Fruit fly (Drosophila melanogaster): ENCODE measurements around the gene CG17105.

The CG17105 gene

dm6 chr2L:10665603-10666002 lies 15.2 kb upstream of the CG17105 start:
- TF ChIP-seq psq (optimal IDR thresholded peaks at IDR 0.05) (no peak), usp (GFP tag; optimal IDR thresholded peaks at IDR 0.05) (no peak), CG8478 (optimal IDR thresholded peaks at IDR 0.05) (no peak), Dll (optimal IDR thresholded peaks at IDR 0.05) (no peak), EcR (GFP tag; optimal IDR thresholded peaks at IDR 0.05) (no peak), pan (optimal IDR thresholded peaks at IDR 0.05) (no peak)

- TF ChIP-seq CG8478 (optimal IDR thresholded peaks at IDR 0.05) (no peak), EcR (GFP tag; optimal IDR thresholded peaks at IDR 0.05) (no peak), Dll (optimal IDR thresholded peaks at IDR 0.05) (no peak), psq (optimal IDR thresholded peaks at IDR 0.05) (no peak), pan (optimal IDR thresholded peaks at IDR 0.05) (no peak), usp (GFP tag; optimal IDR thresholded peaks at IDR 0.05) (no peak)
Observed at dm6 chr2L:10671530-10671929, 9.3 kb upstream of the CG17105 start.

dm6 chr2L:10672989-10673388 lies 7.8 kb upstream of the CG17105 start:
- no peak for TF ChIP-seq psq (optimal IDR thresholded peaks at IDR 0.05)

- no peak for TF ChIP-seq pan (optimal IDR thresholded peaks at IDR 0.05)
- TF ChIP-seq psq (optimal IDR thresholded peaks at IDR 0.05), result no peak
- no peak for TF ChIP-seq usp (GFP tag; optimal IDR thresholded peaks at IDR 0.05)
- TF ChIP-seq EcR (GFP tag; optimal IDR thresholded peaks at IDR 0.05), result no peak
Observed at dm6 chr2L:10676933-10677714, 3.7 kb upstream of the CG17105 start, which contains the start of gene CG17104. TSS of gene CG17104 (plus strand) at chr2L:10677198.

dm6 chr2L:10677715-10678088 lies 3.1 kb upstream of the CG17105 start:
- TF ChIP-seq pan (optimal IDR thresholded peaks at IDR 0.05) (no peak), Dll (optimal IDR thresholded peaks at IDR 0.05) (no peak), usp (GFP tag; optimal IDR thresholded peaks at IDR 0.05) (no peak), EcR (GFP tag; optimal IDR thresholded peaks at IDR 0.05) (no peak), psq (optimal IDR thresholded peaks at IDR 0.05) (no peak), CG8478 (optimal IDR thresholded peaks at IDR 0.05) (no peak)

- TF ChIP-seq pan (optimal IDR thresholded peaks at IDR 0.05) (no peak), usp (GFP tag; optimal IDR thresholded peaks at IDR 0.05) (no peak), psq (optimal IDR thresholded peaks at IDR 0.05) (no peak), CG8478 (optimal IDR thresholded peaks at IDR 0.05) (no peak), EcR (GFP tag; optimal IDR thresholded peaks at IDR 0.05) (no peak), Dll (optimal IDR thresholded peaks at IDR 0.05) (no peak)
Observed at dm6 chr2L:10679568-10679967, 1.3 kb upstream of the CG17105 start.

dm6 chr2L:10681602-10682001 lies 772 bp downstream of the CG17105 start, which contains the start of gene CG17107:
TSS of gene CG17107 (plus strand) at chr2L:10681902.
- TF ChIP-seq psq (optimal IDR thresholded peaks at IDR 0.05) (no peak), Dll (optimal IDR thresholded peaks at IDR 0.05) (no peak), pan (optimal IDR thresholded peaks at IDR 0.05) (no peak), usp (GFP tag; optimal IDR thresholded peaks at IDR 0.05) (no peak), EcR (GFP tag; optimal IDR thresholded peaks at IDR 0.05) (no peak), CG8478 (optimal IDR thresholded peaks at IDR 0.05) (no peak)

dm6 chr2L:10682197-10682596 lies 1.4 kb downstream of the CG17105 start:
- no peak for TF ChIP-seq psq (optimal IDR thresholded peaks at IDR 0.05)
- TF ChIP-seq pan (optimal IDR thresholded peaks at IDR 0.05), result no peak
- no peak for TF ChIP-seq EcR (GFP tag; optimal IDR thresholded peaks at IDR 0.05)
- no peak for TF ChIP-seq CG8478 (optimal IDR thresholded peaks at IDR 0.05)
- no peak for TF ChIP-seq Dll (optimal IDR thresholded peaks at IDR 0.05)
- TF ChIP-seq usp (GFP tag; optimal IDR thresholded peaks at IDR 0.05), result no peak

dm6 chr2L:10682912-10683311 lies 2.1 kb downstream of the CG17105 start:
- no peak for TF ChIP-seq psq (optimal IDR thresholded peaks at IDR 0.05)
- TF ChIP-seq CG8478 (optimal IDR thresholded peaks at IDR 0.05), result no peak
- no peak for TF ChIP-seq usp (GFP tag; optimal IDR thresholded peaks at IDR 0.05)
- no peak for TF ChIP-seq Dll (optimal IDR thresholded peaks at IDR 0.05)
- no peak for TF ChIP-seq EcR (GFP tag; optimal IDR thresholded peaks at IDR 0.05)

dm6 chr2L:10684309-10684708 lies 3.5 kb downstream of the CG17105 start, which contains the start of gene CG7299:
TSS of gene CG7299 (minus strand) at chr2L:10684409.
- TF ChIP-seq usp (GFP tag; optimal IDR thresholded peaks at IDR 0.05) (no peak), pan (optimal IDR thresholded peaks at IDR 0.05) (no peak), CG8478 (optimal IDR thresholded peaks at IDR 0.05) (no peak), psq (optimal IDR thresholded peaks at IDR 0.05) (no peak), EcR (GFP tag; optimal IDR thresholded peaks at IDR 0.05) (no peak), Dll (optimal IDR thresholded peaks at IDR 0.05) (no peak)

- TF ChIP-seq EcR (GFP tag; optimal IDR thresholded peaks at IDR 0.05) (no peak), pan (optimal IDR thresholded peaks at IDR 0.05) (no peak), psq (optimal IDR thresholded peaks at IDR 0.05) (no peak), usp (GFP tag; optimal IDR thresholded peaks at IDR 0.05) (no peak), CG8478 (optimal IDR thresholded peaks at IDR 0.05) (no peak), Dll (optimal IDR thresholded peaks at IDR 0.05) (no peak)
Observed at dm6 chr2L:10685666-10686065, 4.8 kb downstream of the CG17105 start.

dm6 chr2L:10687009-10687793 lies 6.4 kb downstream of the CG17105 start, which contains the start of gene CG7296:
TSS of gene CG7296 (minus strand) at chr2L:10687066.
- no peak for TF ChIP-seq EcR (GFP tag; optimal IDR thresholded peaks at IDR 0.05)
- no peak for TF ChIP-seq pan (optimal IDR thresholded peaks at IDR 0.05)
